Worm (Caenorhabditis elegans): Measurements from ENCODE around the gene algn-14.

algn-14 gene

ce11 chrIV:3803252-3803651, at the start of gene algn-14, which contains the start of gene M02B7.2:
Gene algn-14, minus strand, starts transcription at chrIV:3803426.
Gene M02B7.2, plus strand, starts transcription at chrIV:3803581.
- TF ChIP-seq D2030.7 (GFP tag; IDR thresholded peaks at IDR 0.05) (peak; percentile 23; the same call in 1 of the 2 replicates), ztf-22 (GFP tag; optimal IDR thresholded peaks at IDR 0.05) (no peak), tbp1 (GFP tag; optimal IDR thresholded peaks at IDR 0.05) (peak; percentile 19), Y67H2A.10 (GFP tag; conservative IDR thresholded peaks at IDR 0.05) (no peak), aptf-2 (GFP tag; conservative IDR thresholded peaks at IDR 0.05) (no peak), akir-1 (GFP tag; optimal IDR thresholded peaks at IDR 0.05) (no peak), lin-54 (GFP tag; optimal IDR thresholded peaks at IDR 0.05) (no peak), ceh-91 (GFP tag; IDR thresholded peaks at IDR 0.05) (no peak), tlf-1 (GFP tag; optimal IDR thresholded peaks at IDR 0.05) (no peak), ztf-18 (tag; optimal IDR thresholded peaks at IDR 0.05) (peak; percentile 12), dpff-1 (tag; optimal IDR thresholded peaks at IDR 0.05) (no peak), B0035.1 (tag; optimal IDR thresholded peaks at IDR 0.05) (no peak), ztf-6 (GFP tag; IDR thresholded peaks at IDR 0.05) (no peak), F23B12.7 (tag; optimal IDR thresholded peaks at IDR 0.05; ENCODE audit: insufficient read depth) (peak; percentile 12), lin-40 (tag; optimal IDR thresholded peaks at IDR 0.05) (peak; percentile 40), F33H1.4 (GFP tag; IDR thresholded peaks at IDR 0.05) (peak; percentile 31), die-1 (tag; optimal IDR thresholded peaks at IDR 0.05) (no peak), snpc-4 (GFP tag; optimal IDR thresholded peaks at IDR 0.05) (no peak), snpc-4 (tag; optimal IDR thresholded peaks at IDR 0.05) (peak in 1 of 4 experiments; percentile 5), B0261.1 (tag; optimal IDR thresholded peaks at IDR 0.05) (no peak), K12H6.12 (tag; optimal IDR thresholded peaks at IDR 0.05) (no peak), nfya-1 (tag; optimal IDR thresholded peaks at IDR 0.05; ENCODE audit: borderline replicate concordance, insufficient read depth) (no peak), B0019.2 (GFP tag; conservative IDR thresholded peaks at IDR 0.05) (peak; percentile 54; the same call in 1 of the 2 replicates), attf-3 (GFP tag; conservative IDR thresholded peaks at IDR 0.05) (0 out of 2 replicates have a peak, but pooled peaks have one; percentile 23), chd-7 (tag; optimal IDR thresholded peaks at IDR 0.05) (no peak), F39B2.1 (GFP tag; IDR thresholded peaks at IDR 0.05) (no peak), hmg-1.2 (GFP tag; IDR thresholded peaks at IDR 0.05) (peak; percentile 30; the same call in 1 of the 2 replicates), let-607 (tag; optimal IDR thresholded peaks at IDR 0.05) (peak in 1 of 2 experiments; percentile 42), attf-5 (GFP tag; optimal IDR thresholded peaks at IDR 0.05) (peak; percentile 0), sptf-2 (GFP tag; optimal IDR thresholded peaks at IDR 0.05) (no peak), ekl-4 (GFP tag; IDR thresholded peaks at IDR 0.05) (no peak; the same call in 1 of the 2 replicates), dpl-1 (GFP tag; optimal IDR thresholded peaks at IDR 0.05) (no peak), F10E7.11 (tag; optimal IDR thresholded peaks at IDR 0.05) (no peak), Y79H2A.3 (GFP tag; conservative IDR thresholded peaks at IDR 0.05) (0 out of 2 replicates have a peak, but pooled peaks have one; percentile 54), Y53G8AR.9 (GFP tag; conservative IDR thresholded peaks at IDR 0.05) (no peak), repo-1 (tag; optimal IDR thresholded peaks at IDR 0.05) (no peak), lsl-1 (GFP tag; optimal IDR thresholded peaks at IDR 0.05) (peak; percentile 26), madf-6 (GFP tag; IDR thresholded peaks at IDR 0.05) (peak; percentile 63; the same call in 1 of the 2 replicates), aptf-3 (GFP tag; IDR thresholded peaks at IDR 0.05) (no peak), snpc-1.3 (tag; optimal IDR thresholded peaks at IDR 0.05; ENCODE audit: insufficient read depth) (no peak), Y53F4B.3 (GFP tag; IDR thresholded peaks at IDR 0.05) (no peak), ccch-3 (GFP tag; optimal IDR thresholded peaks at IDR 0.05) (no peak), cebp-1 (GFP tag; IDR thresholded peaks at IDR 0.05) (no peak), cebp-1 (tag; optimal IDR thresholded peaks at IDR 0.05) (peak; percentile 63), pbrm-1 (GFP tag; IDR thresholded peaks at IDR 0.05) (no peak), sdz-38 (tag; optimal IDR thresholded peaks at IDR 0.05) (no peak), mcd-1 (GFP tag; IDR thresholded peaks at IDR 0.05) (peak; percentile 50; the same call in 1 of the 2 replicates), rcor-1 (GFP tag; IDR thresholded peaks at IDR 0.05) (no peak; the same call in 1 of the 2 replicates)
